Fruit fly (Drosophila melanogaster): Measurements from ENCODE around the gene CG32235.

The CG32235 gene

dm6 chr3L:4860370-4860769 is at the start of gene CG32235:
Gene CG32235, minus strand, starts transcription at chr3L:4860470.
- TF ChIP-seq CTCF (optimal IDR thresholded peaks at IDR 0.05) (no peak), CG8478 (optimal IDR thresholded peaks at IDR 0.05) (no peak)

- TF ChIP-seq CG8478 (optimal IDR thresholded peaks at IDR 0.05) = no peak
Measured at dm6 chr3L:4910068-4910467, 49.8 kb upstream of the CG32235 start, which contains the start of gene Rh50. Gene Rh50, plus strand, starts transcription at chr3L:4910368.

dm6 chr3L:4899117-4899516 is 38.8 kb upstream of the CG32235 start:
- no peak for TF ChIP-seq CG8478 (optimal IDR thresholded peaks at IDR 0.05)
- no peak for TF ChIP-seq CTCF (optimal IDR thresholded peaks at IDR 0.05)

dm6 chr3L:4898647-4899046 is 38.4 kb upstream of the CG32235 start, which contains the start of gene hoka:
Gene hoka, plus strand, starts transcription at chr3L:4898900.
- TF ChIP-seq CG8478 (optimal IDR thresholded peaks at IDR 0.05) = no peak
- TF ChIP-seq CTCF (optimal IDR thresholded peaks at IDR 0.05) = no peak

- no peak for TF ChIP-seq CTCF (optimal IDR thresholded peaks at IDR 0.05)
- TF ChIP-seq CG8478 (optimal IDR thresholded peaks at IDR 0.05) = no peak
Measured at dm6 chr3L:4896564-4896963, 36.3 kb upstream of the CG32235 start, which contains the start of gene CG13705. Gene CG13705, plus strand, starts transcription at chr3L:4896864.

- TF ChIP-seq CTCF (optimal IDR thresholded peaks at IDR 0.05) = no peak
- TF ChIP-seq CG8478 (optimal IDR thresholded peaks at IDR 0.05) = no peak
Measured at dm6 chr3L:4860969-4861368, 699 bp upstream of the CG32235 start, which contains the start of gene Dnah3. Gene Dnah3, plus strand, starts transcription at chr3L:4861269.

- TF ChIP-seq CG8478 (optimal IDR thresholded peaks at IDR 0.05) (no peak), CTCF (optimal IDR thresholded peaks at IDR 0.05) (no peak)
Measured at dm6 chr3L:4855208-4855607, 5.1 kb downstream of the CG32235 start.

- no peak for TF ChIP-seq CG8478 (optimal IDR thresholded peaks at IDR 0.05)
- TF ChIP-seq CTCF (optimal IDR thresholded peaks at IDR 0.05) = no peak
Measured at dm6 chr3L:4854153-4854552, 6.1 kb downstream of the CG32235 start.

dm6 chr3L:4853070-4853469 is 7.2 kb downstream of the CG32235 start:
- TF ChIP-seq CTCF (optimal IDR thresholded peaks at IDR 0.05) (no peak), CG8478 (optimal IDR thresholded peaks at IDR 0.05) (no peak)

dm6 chr3L:4852411-4853050 is 7.7 kb downstream of the CG32235 start, which contains the start of gene CG32237:
Gene CG32237, minus strand, starts transcription at chr3L:4852461.
- no peak for TF ChIP-seq CTCF (optimal IDR thresholded peaks at IDR 0.05)
- no peak for TF ChIP-seq CG8478 (optimal IDR thresholded peaks at IDR 0.05)

- TF ChIP-seq CTCF (optimal IDR thresholded peaks at IDR 0.05) (no peak), CG8478 (optimal IDR thresholded peaks at IDR 0.05) (no peak)
Measured at dm6 chr3L:4848066-4848465, 12.2 kb downstream of the CG32235 start.

dm6 chr3L:4844792-4845191 is 15.5 kb downstream of the CG32235 start:
- TF ChIP-seq CTCF (optimal IDR thresholded peaks at IDR 0.05) = no peak
- TF ChIP-seq CG8478 (optimal IDR thresholded peaks at IDR 0.05) = no peak

- TF ChIP-seq CTCF (optimal IDR thresholded peaks at IDR 0.05) (no peak), CG8478 (optimal IDR thresholded peaks at IDR 0.05) (no peak)
Measured at dm6 chr3L:4843428-4843827, 16.8 kb downstream of the CG32235 start.

dm6 chr3L:4842710-4843109 is 17.6 kb downstream of the CG32235 start:
- TF ChIP-seq CG8478 (optimal IDR thresholded peaks at IDR 0.05) = no peak
- no peak for TF ChIP-seq CTCF (optimal IDR thresholded peaks at IDR 0.05)

- TF ChIP-seq CTCF (optimal IDR thresholded peaks at IDR 0.05) (peak; percentile 55 to 77), CG8478 (optimal IDR thresholded peaks at IDR 0.05) (no peak)
Measured at dm6 chr3L:4840039-4840939, 20.0 kb downstream of the CG32235 start, which contains the start of gene CG13707. Gene CG13707, minus strand, starts transcription at chr3L:4840108.

- TF ChIP-seq CG8478 (optimal IDR thresholded peaks at IDR 0.05) (no peak), CTCF (optimal IDR thresholded peaks at IDR 0.05) (no peak)
Measured at dm6 chr3L:4836353-4836752, 23.9 kb downstream of the CG32235 start.

All from S2 (cell line).